Worm (Caenorhabditis elegans) whole organism, mixed stage, embryonic: ENCODE results near the gene T20B3.14.

Experiments used
- lin-13 ChIP-seq: fragments of 150-350 bp; optimal IDR thresholded peaks from 2 replicates; lab custom pipeline; 2014; ENCODE audit warnings: missing biosample characterization, missing genetic modification characterization
- lsy-2 ChIP-seq: fragments of 150-350 bp; optimal IDR thresholded peaks from 2 replicates; lab custom pipeline; 2014; ENCODE audit warnings: missing biosample characterization, missing genetic modification characterization
- mls-2 ChIP-seq: sonication (generic microtip); optimal IDR thresholded peaks from 2 replicates; lab custom pipeline; 2016; ENCODE audit warnings: mild to moderate bottlenecking, missing genetic modification characterization, moderate library complexity, missing compliant biosample characterization
- sem-2 ChIP-seq: fragments of 200-800 bp; sonication (Bioruptor generic); optimal IDR thresholded peaks from 2 replicates; lab custom pipeline; 2018; ENCODE audit warnings: mild to moderate bottlenecking, missing genetic modification characterization, missing compliant biosample characterization
- snpc-4 ChIP-seq: fragments of 150-350 bp; optimal IDR thresholded peaks from 2 replicates; lab custom pipeline; 2014; ENCODE audit warnings: missing biosample characterization, missing genetic modification characterization
- sptf-1 ChIP-seq: sonication (generic microtip); optimal IDR thresholded peaks from 2 replicates; lab custom pipeline; 2017; ENCODE audit warnings: mild to moderate bottlenecking, missing genetic modification characterization, moderate library complexity, missing compliant biosample characterization
- ztf-11 ChIP-seq: fragments of 150-350 bp; optimal IDR thresholded peaks from 2 replicates; lab custom pipeline; 2014; ENCODE audit warnings: missing biosample characterization, missing genetic modification characterization

DNA sequence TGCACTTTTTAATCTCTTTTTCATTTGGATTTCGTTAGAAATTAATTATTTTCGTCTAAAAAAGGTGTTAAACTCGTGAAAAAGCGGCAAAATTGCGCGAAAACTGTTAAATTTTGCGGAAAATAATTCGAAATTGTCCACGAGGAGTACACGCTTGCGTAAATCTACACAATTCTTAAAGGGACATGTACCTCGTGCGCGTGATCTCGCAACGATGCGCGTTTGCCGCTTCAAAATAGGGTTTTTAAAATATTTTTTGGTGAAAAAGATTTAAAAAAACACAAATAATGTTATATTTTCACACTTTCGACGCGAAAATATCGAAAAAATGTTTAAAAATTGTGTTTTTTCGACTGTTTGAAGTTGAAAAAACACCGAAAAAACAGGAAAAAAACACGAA is 27.8 kb downstream of the T20B3.14 start:
- TF ChIP-seq sptf-1 (tag; lab: Kevin White, UChicago), result no peak
- no peak for TF ChIP-seq sem-2 (GFP tag; lab: Kevin White, UChicago)
- no peak for TF ChIP-seq mls-2 (tag; lab: Kevin White, UChicago)
- no peak for TF ChIP-seq ztf-11 (tag; lab: Kevin White, UChicago)
- no peak for TF ChIP-seq lsy-2 (tag; lab: Kevin White, UChicago)
- TF ChIP-seq snpc-4 (tag; lab: Kevin White, UChicago), result no peak
- TF ChIP-seq lin-13 (tag; lab: Kevin White, UChicago), result no peak
